Worm (Caenorhabditis elegans) whole organism, midembryonic: ENCODE data around the gene pfkb-1.2.

Source experiments
- T22C8.4 ChIP-seq: fragments of 200-800 bp; sonication (Bioruptor generic); IDR thresholded peaks from 2 replicates; pipeline ENCODE4 v1.3.6; 2022; ENCODE audit warnings: missing genetic modification characterization, missing compliant biosample characterization
- flt-1 ChIP-seq: fragments of 200-800 bp; sonication (Bioruptor generic); IDR thresholded peaks from 2 replicates; pipeline ENCODE4 v1.3.6; 2022; ENCODE audit warnings: missing genetic modification characterization, missing compliant biosample characterization
- ref-1 ChIP-seq: fragments of 200-800 bp; sonication (Bioruptor generic); conservative IDR thresholded peaks from 2 replicates; pipeline ENCODE4 v1.3.6; 2022; ENCODE audit warnings: missing genetic modification reagents, missing genetic modification characterization, missing compliant biosample characterization
- ztf-23 ChIP-seq: fragments of 200-800 bp; sonication (Bioruptor generic); IDR thresholded peaks from 2 replicates; pipeline ENCODE4 v1.3.6; 2022; ENCODE audit warnings: missing genetic modification reagents, missing genetic modification characterization, missing compliant biosample characterization
- ztf-29 ChIP-seq: fragments of 200-800 bp; sonication (Bioruptor generic); IDR thresholded peaks from 2 replicates; pipeline ENCODE4 v1.3.6; 2022; ENCODE audit warnings: missing genetic modification reagents, missing genetic modification characterization, missing compliant biosample characterization

DNA sequence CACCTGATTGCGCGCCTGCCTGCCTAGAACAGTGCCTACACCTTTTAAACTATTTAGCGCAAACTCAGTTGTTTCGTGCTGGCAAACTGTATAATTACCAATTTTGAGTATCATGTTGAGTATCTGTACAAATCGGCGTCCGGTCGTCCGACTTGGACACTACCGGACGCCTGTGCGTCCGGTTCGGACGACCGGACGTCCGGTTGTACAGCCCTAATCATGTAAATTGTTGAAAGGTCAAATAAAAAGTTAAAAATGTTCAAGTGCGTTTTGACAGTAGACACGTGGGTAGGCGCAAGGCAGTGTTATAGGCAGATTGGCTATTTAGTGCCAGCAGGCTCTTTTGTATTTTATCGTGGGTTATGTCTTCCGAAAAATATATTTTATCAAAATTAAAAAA lies 8.2 kb downstream of the pfkb-1.2 start:
- TF ChIP-seq flt-1 (GFP tag; lab: Robert Waterston, UW) (no peak), ref-1 (GFP tag; lab: Robert Waterston, UW) (no peak), T22C8.4 (GFP tag; lab: Robert Waterston, UW) (no peak), ztf-29 (GFP tag; lab: Robert Waterston, UW) (no peak), ztf-23 (no peak)
